Worm (Caenorhabditis elegans) whole organism, early embryonic: Measurements from ENCODE around the gene bus-8B.

Experiments
- F13C5.2 ChIP-seq: sonication (generic microtip); optimal IDR thresholded peaks from 2 replicates; lab custom pipeline; 2017; ENCODE audit warnings: mild to moderate bottlenecking, missing genetic modification characterization, inconsistent platforms, missing compliant biosample characterization
- ama-1 ChIP-seq: fragments of 150-350 bp; optimal IDR thresholded peaks from 2 replicates; lab custom pipeline; 2014
- ceh-13 ChIP-seq: fragments of 200-800 bp; sonication (Bioruptor generic); optimal IDR thresholded peaks from 2 replicates; lab custom pipeline; 2018; ENCODE audit warnings: mild to moderate bottlenecking, missing genetic modification characterization, missing compliant biosample characterization
- ceh-36 ChIP-seq: sonication (generic microtip); optimal IDR thresholded peaks from 2 replicates; lab custom pipeline; 2016; ENCODE audit warnings: missing genetic modification characterization, inconsistent platforms, missing compliant biosample characterization
- ets-7 ChIP-seq: sonication (generic microtip); optimal IDR thresholded peaks from 2 replicates; lab custom pipeline; 2016; ENCODE audit warnings: missing genotype, missing genetic modification characterization, missing compliant biosample characterization
- flt-1 ChIP-seq: fragments of 200-800 bp; sonication (Bioruptor generic); IDR thresholded peaks from 2 replicates; pipeline ENCODE4 v1.3.6; 2022; ENCODE audit warnings: missing genetic modification characterization, missing compliant biosample characterization
- hmbx-1 ChIP-seq: sonication (generic microtip); optimal IDR thresholded peaks from 2 replicates; lab custom pipeline; 2016; ENCODE audit warnings: mild to moderate bottlenecking, missing genetic modification characterization, missing compliant biosample characterization
- hmg-4 ChIP-seq: fragments of 200-800 bp; sonication (Bioruptor generic); optimal IDR thresholded peaks from 2 replicates; lab custom pipeline; 2018; ENCODE audit warnings: mild to moderate bottlenecking, missing genetic modification characterization, missing compliant biosample characterization
- hnd-1 ChIP-seq: sonication (generic microtip); optimal IDR thresholded peaks from 2 replicates; lab custom pipeline; 2016; ENCODE audit warnings: missing genetic modification characterization, missing compliant biosample characterization
- scrt-1 ChIP-seq: fragments of 200-800 bp; sonication (Bioruptor generic); IDR thresholded peaks from 2 replicates; pipeline ENCODE4 v1.3.6; 2022; ENCODE audit warnings: missing genetic modification characterization, missing compliant biosample characterization
- sea-1 ChIP-seq: fragments of 200-800 bp; sonication (Bioruptor generic); conservative IDR thresholded peaks from 2 replicates; pipeline ENCODE4 v1.3.6; 2022; ENCODE audit warnings: missing genetic modification characterization, missing compliant biosample characterization
- tbx-37 ChIP-seq: fragments of 200-800 bp; sonication (Bioruptor generic); conservative IDR thresholded peaks from 2 replicates; pipeline ENCODE4 v1.3.6; 2022; ENCODE audit warnings: missing genetic modification reagents, missing genetic modification characterization, missing compliant biosample characterization
- tra-4 ChIP-seq: sonication (generic microtip); optimal IDR thresholded peaks from 2 replicates; lab custom pipeline; 2017; ENCODE audit warnings: missing genetic modification characterization, missing compliant biosample characterization

DNA sequence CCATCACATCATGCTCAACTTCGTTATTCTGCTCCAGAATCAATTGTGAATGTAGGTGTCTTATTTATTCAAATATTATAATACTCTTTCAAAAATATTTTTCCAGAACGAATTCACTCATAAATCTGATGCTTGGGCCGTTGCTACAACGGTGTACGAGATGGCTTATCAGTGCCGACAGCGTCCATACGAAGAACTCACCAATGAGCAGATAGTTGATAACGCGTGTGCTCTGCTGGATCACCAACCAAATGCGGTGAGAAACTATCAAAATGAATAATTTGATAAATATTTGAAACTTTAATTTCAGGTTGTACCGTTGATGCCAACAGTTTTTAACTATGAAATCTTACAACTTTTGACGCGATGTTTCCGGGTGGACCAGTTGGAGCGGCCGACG, 27.5 kb upstream of the bus-8B start:
- no peak for TF ChIP-seq hmg-4 (GFP tag; lab: Kevin White, UChicago)
- no peak for TF ChIP-seq ets-7 (tag; lab: Kevin White, UChicago)
- TF ChIP-seq hnd-1 (tag; lab: Kevin White, UChicago) = no peak
- TF ChIP-seq ama-1 (lab: Kevin White, UChicago) = no peak
- no peak for TF ChIP-seq tbx-37 (GFP tag; lab: Robert Waterston, UW)
- no peak for TF ChIP-seq ceh-36 (tag; lab: Kevin White, UChicago)
- TF ChIP-seq sea-1 (GFP tag; lab: Robert Waterston, UW) = no peak
- no peak for TF ChIP-seq flt-1
- no peak for TF ChIP-seq hmbx-1 (tag; lab: Kevin White, UChicago)
- no peak for TF ChIP-seq tra-4 (tag; lab: Kevin White, UChicago)
- TF ChIP-seq F13C5.2 (tag; lab: Kevin White, UChicago) = no peak
- TF ChIP-seq scrt-1 (GFP tag; lab: Robert Waterston, UW) = no peak
- TF ChIP-seq ceh-13 = no peak
